Worm (Caenorhabditis elegans): ENCODE measurements around the gene Y51B9A.8.

ce11 chrII:9372393-9372792 is 26.3 kb upstream of the Y51B9A.8 start, which contains the start of gene C06C3.3:
- no peak for TF ChIP-seq F13C5.2 (tag; optimal IDR thresholded peaks at IDR 0.05)
- TF ChIP-seq hmg-4 (GFP tag; optimal IDR thresholded peaks at IDR 0.05) = no peak
- TF ChIP-seq tra-4 (tag; optimal IDR thresholded peaks at IDR 0.05) = no peak
- no peak for TF ChIP-seq hmbx-1 (tag; optimal IDR thresholded peaks at IDR 0.05)
- TF ChIP-seq tbx-37 (GFP tag; conservative IDR thresholded peaks at IDR 0.05) = no peak
- no peak for TF ChIP-seq ama-1 (optimal IDR thresholded peaks at IDR 0.05)
- no peak for TF ChIP-seq scrt-1 (GFP tag; IDR thresholded peaks at IDR 0.05)
- TF ChIP-seq hnd-1 (tag; optimal IDR thresholded peaks at IDR 0.05) = no peak
- TF ChIP-seq ets-7 (tag; optimal IDR thresholded peaks at IDR 0.05) = no peak
- TF ChIP-seq flt-1 (GFP tag; IDR thresholded peaks at IDR 0.05) = no peak
